Fruit fly (Drosophila melanogaster) whole organism, embryonic: ENCODE measurements around the gene DppIII.
A peak's percentile ranks its signal among the peaks of the same experiment; 100 is the strongest.

Source experiments
- CG10366 ChIP-seq: fragments of 200-800 bp; sonication (Bioruptor generic); IDR thresholded peaks from 2 replicates; pipeline ENCODE4 v1.3.6; 2022; ENCODE audit warnings: missing biosample characterization, missing genetic modification characterization
- CG10462 ChIP-seq: fragments of 200-800 bp; sonication (Bioruptor generic); optimal IDR thresholded peaks from 2 replicates; lab custom pipeline; 2016; ENCODE audit warnings: missing biosample characterization, missing genetic modification characterization
- CG13123 ChIP-seq: fragments of 200-800 bp; sonication (Bioruptor generic); optimal IDR thresholded peaks from 2 replicates; lab custom pipeline; 2016; ENCODE audit warnings: missing biosample characterization, missing genetic modification characterization
- CG13424 ChIP-seq: fragments of 200-800 bp; sonication (Bioruptor generic); optimal IDR thresholded peaks from 2 replicates; lab custom pipeline; 2019; ENCODE audit warnings: missing biosample characterization, mild to moderate bottlenecking, missing genetic modification characterization, moderate library complexity
- CG1529 ChIP-seq: fragments of 200-800 bp; sonication (Bioruptor generic); optimal IDR thresholded peaks from 3 replicates; lab custom pipeline; 2018; ENCODE audit warnings: missing biosample characterization, missing genetic modification characterization
- CG2120 ChIP-seq: fragments of 200-800 bp; sonication (Bioruptor generic); optimal IDR thresholded peaks from 3 replicates; lab custom pipeline; 2016; ENCODE audit warnings: missing biosample characterization, missing genetic modification characterization
- CG3163 ChIP-seq: fragments of 200-800 bp; sonication (Bioruptor generic); optimal IDR thresholded peaks from 3 replicates; lab custom pipeline; 2016; ENCODE audit warnings: missing biosample characterization, missing genetic modification characterization
- CG3407 ChIP-seq: fragments of 200-800 bp; sonication (Bioruptor generic); optimal IDR thresholded peaks from 2 replicates; lab custom pipeline; 2018; ENCODE audit warnings: missing biosample characterization, mild to moderate bottlenecking, missing genetic modification characterization
- CG4282 ChIP-seq: fragments of 200-800 bp; sonication (Bioruptor generic); optimal IDR thresholded peaks from 2 replicates; lab custom pipeline; 2016; ENCODE audit warnings: missing biosample characterization, missing genetic modification characterization
- CG4707 ChIP-seq: fragments of 200-800 bp; sonication (Bioruptor generic); optimal IDR thresholded peaks from 2 replicates; lab custom pipeline; 2018; ENCODE audit warnings: missing biosample characterization, mild to moderate bottlenecking, missing genetic modification characterization, moderate library complexity
- CG7357 ChIP-seq: fragments of 200-800 bp; sonication (Bioruptor generic); IDR thresholded peaks from 3 replicates; pipeline ENCODE4 v1.3.6; 2022; ENCODE audit warnings: missing biosample characterization, missing genetic modification characterization
- CG9932 ChIP-seq: fragments of 200-800 bp; sonication (Bioruptor generic); IDR thresholded peaks from 2 replicates; pipeline ENCODE4 v1.3.6; 2022; ENCODE audit warnings: missing biosample characterization, missing genetic modification characterization
- Dad ChIP-seq: fragments of 200-800 bp; sonication (Bioruptor generic); optimal IDR thresholded peaks from 3 replicates; lab custom pipeline; 2016; ENCODE audit warnings: missing biosample characterization, missing genetic modification characterization
- Dfd ChIP-seq, 2 experiments: fragments of >200 bp; optimal IDR thresholded peaks; 2 replicates each; lab custom pipeline; 2017; ENCODE audit warnings: missing biosample characterization in 2 of 2, missing genetic modification characterization in 2 of 2
- Dip2 ChIP-seq: fragments of 200-800 bp; sonication (Bioruptor generic); IDR thresholded peaks from 2 replicates; pipeline ENCODE4 v1.3.6; 2022; ENCODE audit warnings: missing biosample characterization, missing genetic modification characterization
- Doc2 ChIP-seq: fragments of 200-800 bp; sonication (Bioruptor generic); IDR thresholded peaks from 2 replicates; pipeline ENCODE4 v1.3.6; 2022; ENCODE audit warnings: missing biosample characterization, missing genetic modification characterization
- Eip74EF ChIP-seq, 2 experiments: fragments of 200-800 bp in 1 of 2; fragments of >200 bp in 1 of 2; sonication (Bioruptor generic) in 1 of 2; optimal IDR thresholded peaks; 2 replicates each; lab custom pipeline; 2017 to 2019; ENCODE audit warnings: missing biosample characterization in 2 of 2, missing genetic modification characterization in 2 of 2, mild to moderate bottlenecking in 1 of 2, moderate library complexity in 1 of 2
- Ets65A ChIP-seq: fragments of 200-800 bp; sonication (Bioruptor generic); peaks from one replicate; lab custom pipeline; 2016; ENCODE audit warnings: missing biosample characterization, missing genetic modification characterization
- Fer2 ChIP-seq: fragments of 200-800 bp; sonication (Bioruptor generic); optimal IDR thresholded peaks from 2 replicates; lab custom pipeline; 2018; ENCODE audit warnings: missing biosample characterization, mild to moderate bottlenecking, missing genetic modification characterization, moderate library complexity
- MBD-R2 ChIP-seq: fragments of 200-800 bp; sonication (Bioruptor generic); IDR thresholded peaks from 2 replicates; pipeline ENCODE4 v1.3.6; 2022; ENCODE audit warnings: missing biosample characterization, missing genetic modification characterization
- Meics ChIP-seq: fragments of 200-800 bp; sonication (Bioruptor generic); optimal IDR thresholded peaks from 2 replicates; lab custom pipeline; 2017; ENCODE audit warnings: missing biosample characterization, mild to moderate bottlenecking, missing genetic modification characterization
- NC2α ChIP-seq: fragments of 200-800 bp; sonication (Bioruptor generic); optimal IDR thresholded peaks from 2 replicates; lab custom pipeline; 2016; ENCODE audit warnings: missing biosample characterization, missing genetic modification characterization
- Nf-YA ChIP-seq: fragments of 200-800 bp; sonication (Bioruptor generic); IDR thresholded peaks from 2 replicates; pipeline ENCODE4 v1.3.6; 2022; ENCODE audit warnings: missing biosample characterization, missing genetic modification characterization
- Sox100B ChIP-seq: fragments of 200-800 bp; sonication (Bioruptor generic); optimal IDR thresholded peaks from 3 replicates; lab custom pipeline; 2018; ENCODE audit warnings: missing biosample characterization, mild to moderate bottlenecking, missing genetic modification characterization
- Sry-β ChIP-seq: fragments of 200-800 bp; sonication (Bioruptor generic); optimal IDR thresholded peaks from 2 replicates; lab custom pipeline; 2018; ENCODE audit warnings: missing biosample characterization, mild to moderate bottlenecking, missing genetic modification characterization, moderate library complexity
- abd-A ChIP-seq: fragments of 200-800 bp; sonication (Bioruptor generic); optimal IDR thresholded peaks from 3 replicates; lab custom pipeline; 2019; ENCODE audit warnings: missing biosample characterization, mild to moderate bottlenecking, missing genetic modification characterization, moderate library complexity
- al ChIP-seq: fragments of 200-800 bp; sonication (Bioruptor generic); IDR thresholded peaks from 2 replicates; pipeline ENCODE4 v1.3.6; 2022; ENCODE audit warnings: missing biosample characterization, missing genetic modification characterization
- btn ChIP-seq: fragments of 200-800 bp; sonication (Bioruptor generic); optimal IDR thresholded peaks from 2 replicates; lab custom pipeline; 2016; ENCODE audit warnings: missing biosample characterization, missing genetic modification characterization
- chif ChIP-seq, 2 experiments: fragments of 200-800 bp; sonication (Bioruptor generic); optimal IDR thresholded peaks; 3 replicates each; lab custom pipeline; 2016; ENCODE audit warnings: missing biosample characterization in 2 of 2, missing genetic modification characterization in 2 of 2
- da ChIP-seq: fragments of 200-800 bp; sonication (Bioruptor generic); optimal IDR thresholded peaks from 2 replicates; lab custom pipeline; 2016; ENCODE audit warnings: missing biosample characterization, missing genetic modification characterization
- danr ChIP-seq: fragments of 200-800 bp; sonication (Bioruptor generic); IDR thresholded peaks from 2 replicates; pipeline ENCODE4 v1.3.6; 2022; ENCODE audit warnings: missing biosample characterization, missing genetic modification characterization
- dysf ChIP-seq: fragments of 200-800 bp; sonication (Bioruptor generic); IDR thresholded peaks from 3 replicates; pipeline ENCODE4 v1.3.6; 2022; ENCODE audit warnings: missing biosample characterization, missing genetic modification characterization
- ems ChIP-seq: fragments of 200-800 bp; sonication (Bioruptor generic); optimal IDR thresholded peaks from 3 replicates; lab custom pipeline; 2016; ENCODE audit warnings: missing biosample characterization, missing genetic modification characterization
- esg ChIP-seq: fragments of 200-800 bp; sonication (Bioruptor generic); conservative IDR thresholded peaks from 2 replicates; pipeline ENCODE4 v1.3.6; 2022; ENCODE audit warnings: missing biosample characterization, missing genetic modification characterization
- fru ChIP-seq: fragments of >200 bp; optimal IDR thresholded peaks from 2 replicates; lab custom pipeline; 2017
- gfzf ChIP-seq: fragments of 200-800 bp; sonication (Bioruptor generic); optimal IDR thresholded peaks from 2 replicates; lab custom pipeline; 2016; ENCODE audit warnings: missing biosample characterization, mild to moderate bottlenecking, missing genetic modification characterization, moderate library complexity
- jigr1 ChIP-seq: fragments of 200-800 bp; sonication (Bioruptor generic); IDR thresholded peaks from 3 replicates; pipeline ENCODE4 v1.3.6; 2022; ENCODE audit warnings: missing biosample characterization, missing genetic modification characterization
- jing ChIP-seq: fragments of 200-800 bp; sonication (Bioruptor generic); optimal IDR thresholded peaks from 2 replicates; lab custom pipeline; 2018; ENCODE audit warnings: missing biosample characterization, mild to moderate bottlenecking, missing genetic modification characterization
- ken ChIP-seq: fragments of 200-800 bp; sonication (Bioruptor generic); IDR thresholded peaks from 3 replicates; pipeline ENCODE4 v1.3.6; 2022; ENCODE audit warnings: missing biosample characterization, missing genetic modification characterization
- lmd ChIP-seq: fragments of 200-800 bp; sonication (Bioruptor generic); IDR thresholded peaks from 2 replicates; pipeline ENCODE4 v1.3.6; 2022; ENCODE audit warnings: missing biosample characterization, missing genetic modification characterization
- nom ChIP-seq: fragments of 200-800 bp; sonication (Bioruptor generic); optimal IDR thresholded peaks from 2 replicates; lab custom pipeline; 2017; ENCODE audit warnings: missing biosample characterization, missing genetic modification characterization, mild to moderate bottlenecking, moderate library complexity, missing genetic modification reagents
- prd ChIP-seq, 3 experiments: fragments of >200 bp in 2 of 3; fragments of 200-800 bp in 1 of 3; sonication (Bioruptor generic) in 1 of 3; optimal IDR thresholded peaks in 2 of 3; IDR thresholded peaks in 1 of 3; 2 replicates in 2 of 3; 3 replicates in 1 of 3; pipeline versions ENCODE4 v1.3.6 to Lab custom; 2017 to 2022; ENCODE audit warnings: missing biosample characterization in 1 of 3, missing genetic modification characterization in 1 of 3
- pum ChIP-seq: fragments of 200-800 bp; sonication (Bioruptor generic); optimal IDR thresholded peaks from 2 replicates; lab custom pipeline; 2016; ENCODE audit warnings: missing biosample characterization, missing genetic modification characterization
- sens ChIP-seq: fragments of 200-800 bp; sonication (Bioruptor generic); peaks from one replicate; lab custom pipeline; 2016; ENCODE audit warnings: missing biosample characterization, missing genetic modification characterization
- sob ChIP-seq: fragments of 200-800 bp; sonication (Bioruptor generic); IDR thresholded peaks from 2 replicates; pipeline ENCODE4 v1.3.6; 2022; ENCODE audit warnings: missing biosample characterization, missing genetic modification characterization
- stc ChIP-seq: fragments of 200-800 bp; sonication (Bioruptor generic); IDR thresholded peaks from 2 replicates; pipeline ENCODE4 v1.3.6; 2022; ENCODE audit warnings: missing biosample characterization, missing genetic modification characterization
- tio ChIP-seq: fragments of 200-800 bp; sonication (Bioruptor generic); optimal IDR thresholded peaks from 2 replicates; lab custom pipeline; 2017; ENCODE audit warnings: missing biosample characterization, missing genetic modification characterization, inconsistent platforms
- twi ChIP-seq: fragments of 200-800 bp; optimal IDR thresholded peaks from 2 replicates; lab custom pipeline; 2019; ENCODE audit warnings: missing biosample characterization, mild to moderate bottlenecking, missing genetic modification characterization, moderate library complexity
- unpg ChIP-seq: fragments of 200-800 bp; sonication (Bioruptor generic); optimal IDR thresholded peaks from 3 replicates; lab custom pipeline; 2018; ENCODE audit warnings: missing biosample characterization, mild to moderate bottlenecking, missing genetic modification characterization, moderate library complexity
- vfl ChIP-seq: fragments of 200-800 bp; sonication (Bioruptor generic); optimal IDR thresholded peaks from 2 replicates; lab custom pipeline; 2016; ENCODE audit warnings: missing biosample characterization, missing genetic modification characterization
- zf30C ChIP-seq: fragments of 200-800 bp; sonication (Bioruptor generic); optimal IDR thresholded peaks from 3 replicates; lab custom pipeline; 2018; ENCODE audit warnings: missing biosample characterization, mild to moderate bottlenecking, missing genetic modification characterization

DppIII gene

dm6 chr3R:8354969-8355368, 10.8 kb downstream of the DppIII start (continued):
- peak; percentile 36; the same call in 1 of the 2 replicates for TF ChIP-seq lmd (GFP tag; lab: Robert Waterston, UW)
- peak; percentile 62 for TF ChIP-seq CG13424
- peak; percentile 51 for TF ChIP-seq nom (GFP tag; lab: Kevin White, UChicago)
- TF ChIP-seq CG1529 = no peak
- no peak for TF ChIP-seq al (GFP tag; lab: Robert Waterston, UW)
- no peak for TF ChIP-seq Dip2 (GFP tag; lab: Robert Waterston, UW)
- no peak for TF ChIP-seq CG4282 (GFP tag; lab: Kevin White, UChicago)
- no peak for TF ChIP-seq twi (tag; lab: Kevin White, UChicago)
- TF ChIP-seq sens (GFP tag; lab: Kevin White, UChicago) = peak; percentile 79
- peak; percentile 59 for TF ChIP-seq stc (GFP tag; lab: Robert Waterston, UW)
- TF ChIP-seq fru (lab: Kevin White, UChicago) = no peak
- TF ChIP-seq CG10366 (GFP tag; lab: Robert Waterston, UW) = peak; percentile 36; the same call in 1 of the 2 replicates
- TF ChIP-seq ken (GFP tag; lab: Robert Waterston, UW) = 0 out of 3 replicates have a peak, but pooled peaks have one; percentile 20
- TF ChIP-seq dysf (GFP tag; lab: Robert Waterston, UW) = peak; percentile 11; the same call in 2 of the 3 replicates
- TF ChIP-seq da = peak; percentile 9
- TF ChIP-seq esg (GFP tag; lab: Robert Waterston, UW) = peak; percentile 57
- no peak for TF ChIP-seq Eip74EF (GFP tag; optimal IDR thresholded peaks at IDR 0.05; lab: Kevin White, UChicago)
- no peak for TF ChIP-seq NC2α (GFP tag; lab: Kevin White, UChicago)
- TF ChIP-seq zf30C (GFP tag; lab: Kevin White, UChicago) = no peak
- TF ChIP-seq unpg = peak; percentile 61
- no peak for TF ChIP-seq CG7357 (GFP tag; lab: Robert Waterston, UW)
- TF ChIP-seq prd (optimal IDR thresholded peaks at IDR 0.05; lab: Kevin White, UChicago) = no peak
- TF ChIP-seq prd (GFP tag; IDR thresholded peaks at IDR 0.05; lab: Robert Waterston, UW) = no peak; the same call in 2 of the 3 replicates

DNA sequence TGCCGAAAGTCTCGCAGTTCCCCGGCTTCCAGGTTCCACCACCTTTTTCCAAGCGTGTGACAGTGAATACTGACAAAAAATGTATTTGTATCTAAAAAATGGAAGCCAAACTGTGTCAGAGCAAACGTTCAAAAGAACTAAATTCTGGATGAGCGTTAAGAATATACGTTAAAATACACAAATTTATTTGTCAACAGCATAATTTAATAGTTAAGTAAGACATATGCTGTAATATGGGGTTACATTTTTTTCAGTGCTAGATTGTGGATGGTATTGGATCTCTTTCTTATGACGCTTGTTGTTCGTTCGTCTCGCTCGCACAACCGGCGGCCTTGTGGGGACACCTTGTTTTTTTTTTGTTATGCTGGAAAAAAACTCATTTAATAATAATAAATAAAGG, 11.4 kb downstream of the DppIII start:
- TF ChIP-seq abd-A (tag; lab: Kevin White, UChicago) = peak; percentile 80
- TF ChIP-seq Sox100B = peak; percentile 86
- peak; percentile 90 for TF ChIP-seq MBD-R2 (GFP tag; lab: Robert Waterston, UW)
- TF ChIP-seq vfl (GFP tag; lab: Kevin White, UChicago) = peak; percentile 91
- TF ChIP-seq CG3407 (GFP tag; lab: Kevin White, UChicago) = peak; percentile 87
- TF ChIP-seq Sry-β (GFP tag; lab: Kevin White, UChicago) = no peak
- TF ChIP-seq Doc2 (GFP tag; lab: Robert Waterston, UW) = peak; percentile 83; the same call in 1 of the 2 replicates
- peak; percentile 99 for TF ChIP-seq Meics
- TF ChIP-seq sob (GFP tag; lab: Robert Waterston, UW) = peak; percentile 97
- TF ChIP-seq ems (GFP tag; lab: Kevin White, UChicago) = peak; percentile 95
- TF ChIP-seq btn (GFP tag; lab: Kevin White, UChicago) = peak; percentile 74
- peak; percentile 100 for TF ChIP-seq Ets65A (GFP tag; lab: Kevin White, UChicago)
- peak; percentile 79 for TF ChIP-seq CG4707
- TF ChIP-seq Fer2 = peak; percentile 83
- TF ChIP-seq CG3163 (GFP tag; lab: Kevin White, UChicago) = peak; percentile 84
- peak; percentile 81 for TF ChIP-seq danr
- peak; percentile 92 for TF ChIP-seq CG13123 (GFP tag; lab: Kevin White, UChicago)
- TF ChIP-seq jigr1 (GFP tag; lab: Robert Waterston, UW) = peak; percentile 67; the same call in 2 of the 3 replicates
- peak; percentile 90 to 91 for TF ChIP-seq chif (GFP tag; optimal IDR thresholded peaks at IDR 0.05; lab: Kevin White, UChicago)
- TF ChIP-seq gfzf = peak; percentile 2
- peak; percentile 91 for TF ChIP-seq Nf-YA (GFP tag; lab: Robert Waterston, UW)
- peak; percentile 99 for TF ChIP-seq CG9932 (GFP tag; lab: Robert Waterston, UW)
- peak; percentile 96 for TF ChIP-seq tio (GFP tag; lab: Kevin White, UChicago)
- peak; percentile 99 for TF ChIP-seq CG2120
- peak; percentile 88 for TF ChIP-seq jing (GFP tag; lab: Kevin White, UChicago)
- TF ChIP-seq CG10462 (GFP tag; lab: Kevin White, UChicago) = peak; percentile 80
- TF ChIP-seq Dfd (GFP tag; optimal IDR thresholded peaks at IDR 0.05; lab: Kevin White, UChicago) = peak in 1 of 2 experiments; percentile 60
- TF ChIP-seq pum (GFP tag; lab: Kevin White, UChicago) = peak; percentile 94
- TF ChIP-seq Dad (GFP tag; lab: Kevin White, UChicago) = peak; percentile 94
